Fruit fly (Drosophila melanogaster): ENCODE results near the gene CG31883.

The CG31883 gene

dm6 chr2L:9495418-9495779 lies 32.9 kb upstream of the CG31883 start, which contains the start of gene CG33298:
TSS of gene CG33298 (plus strand) at chr2L:9495474.
- no peak for TF ChIP-seq dl (GFP tag; optimal IDR thresholded peaks at IDR 0.05; ENCODE audit: insufficient read depth in 1 of 2, partially characterized antibody in 2 of 2)
- TF ChIP-seq CG32264 (GFP tag; optimal IDR thresholded peaks at IDR 0.05), result no peak
- TF ChIP-seq Rel (GFP tag; optimal IDR thresholded peaks at IDR 0.05), result no peak
- peak; percentile 89 for TF ChIP-seq Rel (tag; optimal IDR thresholded peaks at IDR 0.05)
- TF ChIP-seq N (GFP tag; optimal IDR thresholded peaks at IDR 0.05), result no peak
- no peak for TF ChIP-seq Hr83 (GFP tag; optimal IDR thresholded peaks at IDR 0.05; ENCODE audit: poor library complexity, severe bottlenecking)
- TF ChIP-seq h (GFP tag; optimal IDR thresholded peaks at IDR 0.05), result peak; percentile 36
- peak; percentile 24 for TF ChIP-seq Hnf4 (GFP tag; optimal IDR thresholded peaks at IDR 0.05)
- TF ChIP-seq jim (GFP tag; optimal IDR thresholded peaks at IDR 0.05), result no peak
- no peak for TF ChIP-seq Dfd (GFP tag; optimal IDR thresholded peaks at IDR 0.05)
- TF ChIP-seq rgr (GFP tag; optimal IDR thresholded peaks at IDR 0.05), result peak; percentile 2
- no peak for TF ChIP-seq Jra (GFP tag; optimal IDR thresholded peaks at IDR 0.05)

dm6 chr2L:9495870-9496269 lies 32.4 kb upstream of the CG31883 start:
- TF ChIP-seq rgr (GFP tag; optimal IDR thresholded peaks at IDR 0.05) (no peak), OdsH (GFP tag; optimal IDR thresholded peaks at IDR 0.05) (no peak), Hr78 (GFP tag; optimal IDR thresholded peaks at IDR 0.05) (no peak)

DNA sequence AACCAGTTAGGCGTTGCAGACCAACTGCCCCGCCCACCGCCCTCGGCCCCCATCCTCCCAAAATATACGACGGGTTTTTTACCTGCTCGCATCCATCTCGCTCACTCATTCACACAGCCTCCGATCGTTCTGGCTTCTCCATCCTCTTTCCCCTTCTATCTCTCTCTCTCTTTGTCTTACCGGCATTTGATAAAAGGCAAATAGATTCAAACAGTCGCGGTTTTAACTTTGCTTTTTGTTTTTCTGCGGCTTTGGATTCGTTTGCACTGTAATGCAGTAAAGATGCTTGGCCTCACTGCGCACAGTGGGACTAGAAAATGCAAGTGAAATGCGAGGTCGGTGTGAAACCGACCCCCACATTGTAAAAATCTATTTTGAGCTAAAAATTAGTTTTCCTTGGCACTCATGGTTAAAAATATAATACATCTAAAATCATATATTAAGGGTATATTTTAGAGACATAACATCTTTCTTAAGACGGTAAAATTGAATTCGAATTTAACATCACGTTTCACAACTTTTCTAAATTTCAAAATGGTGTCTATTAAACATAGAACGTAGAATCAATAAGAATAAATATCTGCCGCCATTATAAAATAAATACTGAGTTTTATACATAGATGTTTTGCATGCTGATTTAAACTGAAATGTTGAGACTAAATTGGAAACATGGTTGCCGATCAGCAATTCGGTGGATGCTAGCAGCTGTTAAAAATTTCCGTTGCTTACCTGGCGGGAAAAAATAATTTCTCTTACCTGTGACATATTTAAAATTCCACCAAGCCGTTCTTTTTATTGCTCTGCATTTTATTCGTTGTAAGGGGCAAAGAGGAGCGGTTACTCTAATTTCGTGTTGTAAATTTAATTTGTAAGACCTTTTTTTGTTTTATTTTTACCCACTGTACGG lies 31.7 kb upstream of the CG31883 start:
- TF ChIP-seq CrebA (GFP tag; optimal IDR thresholded peaks at IDR 0.05; ENCODE audit: borderline replicate concordance) (no peak), woc (GFP tag; optimal IDR thresholded peaks at IDR 0.05) (peak; percentile 42), Dif (GFP tag; optimal IDR thresholded peaks at IDR 0.05; ENCODE audit: partially characterized antibody) (peak; percentile 77), ey (GFP tag; optimal IDR thresholded peaks at IDR 0.05) (peak; percentile 28), Dfd (GFP tag; optimal IDR thresholded peaks at IDR 0.05) (no peak), dl (GFP tag; optimal IDR thresholded peaks at IDR 0.05; ENCODE audit: insufficient read depth in 1 of 2, partially characterized antibody in 2 of 2) (peak; percentile 29 to 64), CG32264 (GFP tag; optimal IDR thresholded peaks at IDR 0.05) (peak; percentile 29), dmrt93B (GFP tag; optimal IDR thresholded peaks at IDR 0.05) (peak; percentile 11), pan (optimal IDR thresholded peaks at IDR 0.05) (no peak), sv (GFP tag; optimal IDR thresholded peaks at IDR 0.05) (no peak), CG9705 (GFP tag; optimal IDR thresholded peaks at IDR 0.05) (no peak), lola (GFP tag; optimal IDR thresholded peaks at IDR 0.05) (no peak), psq (GFP tag; optimal IDR thresholded peaks at IDR 0.05) (peak; percentile 64), Vsx2 (GFP tag; optimal IDR thresholded peaks at IDR 0.05; ENCODE audit: partially characterized antibody) (peak; percentile 61), Jra (GFP tag; optimal IDR thresholded peaks at IDR 0.05) (peak; percentile 8), jim (GFP tag; optimal IDR thresholded peaks at IDR 0.05) (no peak), tai (GFP tag; optimal IDR thresholded peaks at IDR 0.05) (no peak), brk (GFP tag; optimal IDR thresholded peaks at IDR 0.05) (no peak), Hnf4 (GFP tag; optimal IDR thresholded peaks at IDR 0.05) (peak; percentile 58), OdsH (GFP tag; optimal IDR thresholded peaks at IDR 0.05) (no peak), Sp1 (GFP tag; optimal IDR thresholded peaks at IDR 0.05) (peak; percentile 27), fru (GFP tag; optimal IDR thresholded peaks at IDR 0.05) (peak; percentile 57), Rel (GFP tag; optimal IDR thresholded peaks at IDR 0.05) (no peak), Rel (tag; optimal IDR thresholded peaks at IDR 0.05) (peak; percentile 80), br (GFP tag; optimal IDR thresholded peaks at IDR 0.05) (peak; percentile 1), sage (GFP tag; optimal IDR thresholded peaks at IDR 0.05) (no peak), dsf (GFP tag; optimal IDR thresholded peaks at IDR 0.05; ENCODE audit: borderline replicate concordance) (no peak), Abd-B (GFP tag; optimal IDR thresholded peaks at IDR 0.05) (no peak), rgr (GFP tag; optimal IDR thresholded peaks at IDR 0.05) (peak; percentile 64), Hr78 (GFP tag; optimal IDR thresholded peaks at IDR 0.05) (no peak), foxo (GFP tag; optimal IDR thresholded peaks at IDR 0.05) (peak in 1 of 2 experiments; percentile 62), Myc (optimal IDR thresholded peaks at IDR 0.05) (no peak), N (GFP tag; optimal IDR thresholded peaks at IDR 0.05) (no peak), Mio (GFP tag; optimal IDR thresholded peaks at IDR 0.05) (no peak), GATAd (GFP tag; optimal IDR thresholded peaks at IDR 0.05) (no peak), h (GFP tag; optimal IDR thresholded peaks at IDR 0.05) (peak; percentile 41), Hr83 (GFP tag; optimal IDR thresholded peaks at IDR 0.05; ENCODE audit: poor library complexity, severe bottlenecking) (peak; percentile 71), HLH106 (tag; optimal IDR thresholded peaks at IDR 0.05) (peak; percentile 42)

Data from whole organism, wandering third instar larva.